Fruit fly (Drosophila melanogaster) whole organism, prepupa: ENCODE measurements around the gene Ypel.
A peak's percentile ranks its signal among the peaks of the same experiment; 100 is the strongest.

Experiments
- CG10631 ChIP-seq: fragments of 200-800 bp; sonication (Bioruptor generic); optimal IDR thresholded peaks from 2 replicates; lab custom pipeline; 2016; ENCODE audit warnings: missing biosample characterization, missing genetic modification characterization
- CG10669 ChIP-seq: fragments of 200-800 bp; sonication (Bioruptor generic); optimal IDR thresholded peaks from 3 replicates; lab custom pipeline; 2018; ENCODE audit warnings: missing biosample characterization, mild to moderate bottlenecking, missing genetic modification characterization, moderate library complexity
- CG11294 ChIP-seq: fragments of 200-800 bp; sonication (Bioruptor generic); IDR thresholded peaks from 2 replicates; pipeline ENCODE4 v1.3.6; 2022; ENCODE audit warnings: missing biosample characterization, missing genetic modification characterization
- CG11902 ChIP-seq: fragments of 200-800 bp; sonication (Bioruptor generic); optimal IDR thresholded peaks from 3 replicates; lab custom pipeline; 2016; ENCODE audit warnings: missing biosample characterization, missing genetic modification characterization
- CG15336 ChIP-seq: fragments of 200-800 bp; sonication (Bioruptor generic); IDR thresholded peaks from 2 replicates; pipeline ENCODE4 v1.3.6; 2022; ENCODE audit warnings: missing biosample characterization, missing genetic modification characterization
- CG1621 ChIP-seq: fragments of 200-800 bp; sonication (Bioruptor generic); optimal IDR thresholded peaks from 3 replicates; lab custom pipeline; 2018; ENCODE audit warnings: missing biosample characterization, mild to moderate bottlenecking, missing genetic modification characterization
- CG16779 ChIP-seq: fragments of 200-800 bp; sonication (Bioruptor generic); optimal IDR thresholded peaks from 3 replicates; lab custom pipeline; 2017; ENCODE audit warnings: missing biosample characterization, mild to moderate bottlenecking, missing genetic modification characterization
- CG3032 ChIP-seq: fragments of 200-800 bp; optimal IDR thresholded peaks from 2 replicates; lab custom pipeline; 2019; ENCODE audit warnings: missing biosample characterization, mild to moderate bottlenecking, missing genetic modification characterization, moderate library complexity
- CG31627 ChIP-seq: fragments of 200-800 bp; sonication (Bioruptor generic); optimal IDR thresholded peaks from 3 replicates; lab custom pipeline; 2016; ENCODE audit warnings: missing biosample characterization, missing genetic modification characterization
- CG32006 ChIP-seq: fragments of 200-800 bp; sonication (Bioruptor generic); optimal IDR thresholded peaks from 3 replicates; lab custom pipeline; 2017; ENCODE audit warnings: missing biosample characterization, mild to moderate bottlenecking, missing genetic modification characterization
- CG3919 ChIP-seq: fragments of 200-800 bp; sonication (Bioruptor generic); optimal IDR thresholded peaks from 3 replicates; lab custom pipeline; 2016; ENCODE audit warnings: missing biosample characterization, missing genetic modification characterization
- CG4318 ChIP-seq: fragments of 200-800 bp; sonication (Bioruptor generic); optimal IDR thresholded peaks from 3 replicates; lab custom pipeline; 2017; ENCODE audit warnings: missing biosample characterization, mild to moderate bottlenecking, missing genetic modification characterization
- CG6163 ChIP-seq: fragments of 200-800 bp; sonication (Bioruptor generic); IDR thresholded peaks from 3 replicates; pipeline ENCODE4 v1.3.6; 2022; ENCODE audit warnings: missing biosample characterization, missing genetic modification characterization
- CG6276 ChIP-seq: fragments of 200-800 bp; sonication (Bioruptor generic); optimal IDR thresholded peaks from 2 replicates; lab custom pipeline; 2017; ENCODE audit warnings: missing biosample characterization, mild to moderate bottlenecking, missing genetic modification characterization
- CG6792 ChIP-seq: fragments of 200-800 bp; sonication (Bioruptor generic); optimal IDR thresholded peaks from 3 replicates; lab custom pipeline; 2016; ENCODE audit warnings: missing biosample characterization, missing genetic modification characterization
- CG6808 ChIP-seq: fragments of 200-800 bp; sonication (Bioruptor generic); optimal IDR thresholded peaks from 3 replicates; lab custom pipeline; 2017; ENCODE audit warnings: missing biosample characterization, missing genetic modification characterization, mild to moderate bottlenecking, moderate library complexity, missing genetic modification reagents
- CG6854 ChIP-seq: fragments of 200-800 bp; sonication (Bioruptor generic); optimal IDR thresholded peaks from 2 replicates; lab custom pipeline; 2017; ENCODE audit warnings: missing biosample characterization, mild to moderate bottlenecking, missing genetic modification characterization
- CG7368 ChIP-seq: fragments of 200-800 bp; sonication (Bioruptor generic); optimal IDR thresholded peaks from 3 replicates; lab custom pipeline; 2016; ENCODE audit warnings: missing biosample characterization, missing genetic modification characterization
- CG8319 ChIP-seq: fragments of 200-800 bp; sonication (Bioruptor generic); optimal IDR thresholded peaks from 3 replicates; lab custom pipeline; 2016; ENCODE audit warnings: missing biosample characterization, missing genetic modification characterization
- CG9139 ChIP-seq: fragments of 200-800 bp; sonication (Bioruptor generic); optimal IDR thresholded peaks from 3 replicates; lab custom pipeline; 2017; ENCODE audit warnings: missing biosample characterization, mild to moderate bottlenecking, missing genetic modification characterization
- Eip75B ChIP-seq: fragments of 200-800 bp; sonication (Bioruptor generic); optimal IDR thresholded peaks from 3 replicates; lab custom pipeline; 2016; ENCODE audit warnings: missing biosample characterization, missing genetic modification characterization
- Eip93F ChIP-seq: fragments of 200-800 bp; sonication (Bioruptor generic); optimal IDR thresholded peaks from 2 replicates; lab custom pipeline; 2016; ENCODE audit warnings: missing biosample characterization, mild to moderate bottlenecking, missing genetic modification characterization
- Ets21C ChIP-seq: fragments of 200-800 bp; sonication (Bioruptor generic); optimal IDR thresholded peaks from 3 replicates; lab custom pipeline; 2016; ENCODE audit warnings: missing biosample characterization, missing genetic modification characterization
- Ets96B ChIP-seq: fragments of 200-800 bp; optimal IDR thresholded peaks from 2 replicates; lab custom pipeline; 2019; ENCODE audit warnings: missing biosample characterization, mild to moderate bottlenecking, missing genetic modification characterization, moderate library complexity
- Gug ChIP-seq: fragments of 200-800 bp; sonication (Bioruptor generic); IDR thresholded peaks from 2 replicates; pipeline ENCODE4 v1.3.6; 2022; ENCODE audit warnings: missing biosample characterization, missing genetic modification characterization
- Hr38 ChIP-seq: sonication (Bioruptor generic); optimal IDR thresholded peaks from 2 replicates; lab custom pipeline; 2016; ENCODE audit warnings: missing biosample characterization, missing genetic modification characterization
- Hr39 ChIP-seq: fragments of 200-800 bp; sonication (Bioruptor generic); optimal IDR thresholded peaks from 2 replicates; lab custom pipeline; 2016; ENCODE audit warnings: missing biosample characterization, missing genetic modification characterization
- Hr4 ChIP-seq: fragments of 200-800 bp; sonication (Bioruptor generic); optimal IDR thresholded peaks from 3 replicates; lab custom pipeline; 2016; ENCODE audit warnings: missing biosample characterization, missing genetic modification characterization
- Lpt ChIP-seq: fragments of 200-800 bp; sonication (Bioruptor generic); optimal IDR thresholded peaks from 3 replicates; lab custom pipeline; 2016; ENCODE audit warnings: missing biosample characterization, missing genetic modification characterization
- Met ChIP-seq: fragments of 200-800 bp; sonication (Bioruptor generic); optimal IDR thresholded peaks from 3 replicates; lab custom pipeline; 2016; ENCODE audit warnings: missing biosample characterization, missing genetic modification characterization
- Sox102F ChIP-seq: fragments of 200-800 bp; sonication (Bioruptor generic); optimal IDR thresholded peaks from 2 replicates; lab custom pipeline; 2016; ENCODE audit warnings: missing biosample characterization, mild to moderate bottlenecking, missing genetic modification characterization
- Sox14 ChIP-seq: fragments of 200-800 bp; sonication (Bioruptor generic); optimal IDR thresholded peaks from 3 replicates; lab custom pipeline; 2016; ENCODE audit warnings: missing biosample characterization, missing genetic modification characterization
- Sox15 ChIP-seq: fragments of 200-800 bp; sonication (Bioruptor generic); optimal IDR thresholded peaks from 3 replicates; lab custom pipeline; 2016; ENCODE audit warnings: missing biosample characterization, missing genetic modification characterization
- achi ChIP-seq: fragments of 200-800 bp; sonication (Bioruptor generic); optimal IDR thresholded peaks from 3 replicates; lab custom pipeline; 2016; ENCODE audit warnings: missing biosample characterization, missing genetic modification characterization
- acj6 ChIP-seq: fragments of 200-800 bp; sonication (Bioruptor generic); optimal IDR thresholded peaks from 3 replicates; lab custom pipeline; 2016; ENCODE audit warnings: missing biosample characterization, missing genetic modification characterization
- dsx ChIP-seq: fragments of 200-800 bp; optimal IDR thresholded peaks from 3 replicates; lab custom pipeline; 2019; ENCODE audit warnings: missing biosample characterization, mild to moderate bottlenecking, missing genetic modification characterization, moderate library complexity; ENCODE audit not compliant: poor library complexity, severe bottlenecking
- esn ChIP-seq: fragments of 200-800 bp; sonication (Bioruptor generic); optimal IDR thresholded peaks from 2 replicates; lab custom pipeline; 2016; ENCODE audit warnings: missing biosample characterization, mild to moderate bottlenecking, missing genetic modification characterization, moderate library complexity
- fd59A ChIP-seq: fragments of 200-800 bp; sonication (Bioruptor generic); optimal IDR thresholded peaks from 2 replicates; lab custom pipeline; 2017; ENCODE audit warnings: missing biosample characterization, mild to moderate bottlenecking, missing genetic modification characterization, missing genetic modification reagents
- fd85E ChIP-seq: fragments of 200-800 bp; sonication (Bioruptor generic); optimal IDR thresholded peaks from 3 replicates; lab custom pipeline; 2016; ENCODE audit warnings: missing biosample characterization, missing genetic modification characterization
- fkh ChIP-seq: fragments of 200-800 bp; sonication (Bioruptor generic); optimal IDR thresholded peaks from 3 replicates; lab custom pipeline; 2017; ENCODE audit warnings: missing biosample characterization, mild to moderate bottlenecking, missing genetic modification characterization, moderate library complexity
- pdm3 ChIP-seq: fragments of 200-800 bp; sonication (Bioruptor generic); optimal IDR thresholded peaks from 3 replicates; lab custom pipeline; 2016; ENCODE audit warnings: missing biosample characterization, missing genetic modification characterization
- salr ChIP-seq, 2 experiments: fragments of 200-800 bp; sonication (Bioruptor generic); optimal IDR thresholded peaks; 3 replicates each; lab custom pipeline; 2016 to 2018; ENCODE audit warnings: missing biosample characterization in 2 of 2, missing genetic modification characterization in 2 of 2, mild to moderate bottlenecking in 1 of 2
- ss ChIP-seq, 2 experiments: fragments of 200-800 bp; sonication (Bioruptor generic); optimal IDR thresholded peaks; 2 replicates in 1 of 2; 3 replicates in 1 of 2; lab custom pipeline; 2017 to 2018; ENCODE audit warnings: mild to moderate bottlenecking in 2 of 2, missing biosample characterization in 2 of 2, missing genetic modification characterization in 2 of 2, moderate library complexity in 1 of 2
- svp ChIP-seq: fragments of 200-800 bp; sonication (Bioruptor generic); peaks from one replicate; lab custom pipeline; 2016; ENCODE audit warnings: missing biosample characterization, missing genetic modification characterization
- topi ChIP-seq: fragments of 200-800 bp; sonication (Bioruptor generic); optimal IDR thresholded peaks from 3 replicates; lab custom pipeline; 2016; ENCODE audit warnings: missing biosample characterization, missing genetic modification characterization
- vri ChIP-seq: fragments of 200-800 bp; sonication (Bioruptor generic); optimal IDR thresholded peaks from 3 replicates; lab custom pipeline; 2016; ENCODE audit warnings: missing biosample characterization, mild to moderate bottlenecking, missing genetic modification characterization

The Ypel gene

dm6 chrX:10211128-10211914, 853 bp downstream of the Ypel start (continued):
- TF ChIP-seq salr (GFP tag; optimal IDR thresholded peaks at IDR 0.05; lab: Kevin White, UChicago) (peak in 1 of 2 experiments; percentile 86), Hr38 (GFP tag; lab: Kevin White, UChicago) (no peak), CG6276 (GFP tag; lab: Kevin White, UChicago) (peak; percentile 84), Gug (GFP tag; lab: Robert Waterston, UW) (peak; percentile 77), fd59A (GFP tag; lab: Kevin White, UChicago) (peak; percentile 30), CG16779 (tag; lab: Kevin White, UChicago) (peak; percentile 46), CG7368 (GFP tag; lab: Kevin White, UChicago) (peak; percentile 70), svp (peak; percentile 95), CG31627 (peak; percentile 90), CG3032 (tag; lab: Kevin White, UChicago) (peak; percentile 68)
- TF ChIP-seq, all 60 proteins: peak for 58

- TF ChIP-seq CG6163 (GFP tag; lab: Robert Waterston, UW) = peak; percentile 66; the same call in 2 of the 3 replicates
- TF ChIP-seq Eip93F (GFP tag; lab: Kevin White, UChicago) = no peak
- TF ChIP-seq achi (GFP tag; lab: Kevin White, UChicago) = peak; percentile 22
- TF ChIP-seq dsx (GFP tag; lab: Kevin White, UChicago) = no peak
- no peak for TF ChIP-seq CG9139
- TF ChIP-seq CG11902 (GFP tag; lab: Kevin White, UChicago) = no peak
- TF ChIP-seq pdm3 (GFP tag; lab: Kevin White, UChicago) = peak; percentile 40
- peak; percentile 22 for TF ChIP-seq Lpt (GFP tag; lab: Kevin White, UChicago)
- peak; percentile 64 for TF ChIP-seq CG15336 (GFP tag; lab: Robert Waterston, UW)
- peak; percentile 15 for TF ChIP-seq CG3919 (GFP tag; lab: Kevin White, UChicago)
- peak; percentile 22 for TF ChIP-seq CG4318 (GFP tag; lab: Kevin White, UChicago)
- TF ChIP-seq vri (GFP tag; lab: Kevin White, UChicago) = no peak
- TF ChIP-seq acj6 = peak; percentile 37
- TF ChIP-seq CG11294 (GFP tag; lab: Robert Waterston, UW) = peak; percentile 25; the same call in 1 of the 2 replicates
- peak; percentile 41 for TF ChIP-seq CG6276 (GFP tag; lab: Kevin White, UChicago)
- peak; percentile 59 for TF ChIP-seq CG7368 (GFP tag; lab: Kevin White, UChicago)
- no peak for TF ChIP-seq fkh (GFP tag; lab: Kevin White, UChicago)
- TF ChIP-seq Ets21C (GFP tag; lab: Kevin White, UChicago) = peak; percentile 53
- TF ChIP-seq CG6792 (GFP tag; lab: Kevin White, UChicago) = peak; percentile 22
- peak; percentile 21 for TF ChIP-seq Sox15 (GFP tag; lab: Kevin White, UChicago)
- TF ChIP-seq Ets96B (tag; lab: Kevin White, UChicago) = no peak
- TF ChIP-seq CG32006 (GFP tag; lab: Kevin White, UChicago) = peak; percentile 34
- TF ChIP-seq CG8319 (GFP tag; lab: Kevin White, UChicago) = no peak
- peak; percentile 49 for TF ChIP-seq Gug (GFP tag; lab: Robert Waterston, UW)
- no peak for TF ChIP-seq Met (GFP tag; lab: Kevin White, UChicago)
- peak; percentile 7 for TF ChIP-seq CG10631 (GFP tag; lab: Kevin White, UChicago)
- no peak for TF ChIP-seq ss (GFP tag; optimal IDR thresholded peaks at IDR 0.05; lab: Kevin White, UChicago)
- TF ChIP-seq CG6808 (GFP tag; lab: Kevin White, UChicago) = no peak
- no peak for TF ChIP-seq CG16779 (tag; lab: Kevin White, UChicago)
- no peak for TF ChIP-seq Eip75B (GFP tag; lab: Kevin White, UChicago)
- TF ChIP-seq svp = no peak
- peak; percentile 67 for TF ChIP-seq Hr39 (GFP tag; lab: Kevin White, UChicago)
- no peak for TF ChIP-seq Sox14 (GFP tag; lab: Kevin White, UChicago)
- TF ChIP-seq Hr4 = peak; percentile 35
- TF ChIP-seq fd85E (GFP tag; lab: Kevin White, UChicago) = no peak
- TF ChIP-seq CG10669 (GFP tag; lab: Kevin White, UChicago) = peak; percentile 15
- no peak for TF ChIP-seq topi (GFP tag; lab: Kevin White, UChicago)
- TF ChIP-seq CG6854 (GFP tag; lab: Kevin White, UChicago) = no peak
- peak; percentile 44 for TF ChIP-seq Sox102F (GFP tag; lab: Kevin White, UChicago)
- TF ChIP-seq CG1621 (tag; lab: Kevin White, UChicago) = no peak
- TF ChIP-seq fd59A (GFP tag; lab: Kevin White, UChicago) = no peak
- TF ChIP-seq esn = no peak
- TF ChIP-seq CG31627 = peak; percentile 68
- no peak for TF ChIP-seq Hr38 (GFP tag; lab: Kevin White, UChicago)
Measured at dm6 chrX:10210317-10210873, 1.8 kb downstream of the Ypel start.
